Fruit fly (Drosophila melanogaster) whole organism: ENCODE results near the gene CG43407.

Experiments
- CG8478 ChIP-seq: fragments of >200 bp; optimal IDR thresholded peaks from 2 replicates; lab custom pipeline; 2018; ENCODE audit warnings: inconsistent platforms
- Dll ChIP-seq: fragments of >200 bp; optimal IDR thresholded peaks from 2 replicates; lab custom pipeline; 2017
- EcR ChIP-seq, 2 experiments: fragments of >200 bp; optimal IDR thresholded peaks; 2 replicates each; lab custom pipeline; 2017; ENCODE audit warnings: missing biosample characterization in 2 of 2, missing genetic modification characterization in 2 of 2, missing genetic modification reagents in 2 of 2
- pan ChIP-seq: fragments of >200 bp; optimal IDR thresholded peaks from 2 replicates; lab custom pipeline; 2017
- psq ChIP-seq: fragments of >200 bp; optimal IDR thresholded peaks from 2 replicates; lab custom pipeline; 2017
- usp ChIP-seq: fragments of >200 bp; optimal IDR thresholded peaks from 2 replicates; lab custom pipeline; 2017; ENCODE audit warnings: missing biosample characterization, missing genetic modification characterization, mixed read lengths

Gene CG43407

dm6 chr3L:19053339-19053818 lies at the start of gene CG43407:
Gene CG43407, minus strand, starts transcription at chr3L:19053389.
- no peak for TF ChIP-seq psq
- TF ChIP-seq CG8478 (lab: Kevin White, UChicago): no peak
- TF ChIP-seq pan (lab: Kevin White, UChicago): no peak

- TF ChIP-seq usp (GFP tag; lab: Kevin White, UChicago) (no peak), Dll (lab: Kevin White, UChicago) (no peak), CG8478 (lab: Kevin White, UChicago) (no peak), psq (no peak), pan (lab: Kevin White, UChicago) (no peak), EcR (GFP tag; optimal IDR thresholded peaks at IDR 0.05; lab: Kevin White, UChicago) (no peak)
These were observed 47.0 kb upstream of the CG43407 start, which contains the start of gene Gem2 for dm6 chr3L:19100188-19100587. Gene Gem2, minus strand, starts transcription at chr3L:19100363.

dm6 chr3L:19097665-19098082 lies 44.5 kb upstream of the CG43407 start, which contains the start of the genes Naxd and CG14079:
Gene Naxd, minus strand, starts transcription at chr3L:19097709.
Gene CG14079, plus strand, starts transcription at chr3L:19097999.
- TF ChIP-seq psq: no peak
- TF ChIP-seq CG8478 (lab: Kevin White, UChicago): no peak
- no peak for TF ChIP-seq Dll (lab: Kevin White, UChicago)
- no peak for TF ChIP-seq EcR (GFP tag; optimal IDR thresholded peaks at IDR 0.05; lab: Kevin White, UChicago)
- no peak for TF ChIP-seq usp (GFP tag; lab: Kevin White, UChicago)
- TF ChIP-seq pan (lab: Kevin White, UChicago): no peak

- TF ChIP-seq usp (GFP tag; lab: Kevin White, UChicago) (no peak), CG8478 (lab: Kevin White, UChicago) (no peak), psq (no peak), EcR (GFP tag; optimal IDR thresholded peaks at IDR 0.05; lab: Kevin White, UChicago) (no peak)
These were observed 43.9 kb upstream of the CG43407 start for dm6 chr3L:19097102-19097501.

- no peak for TF ChIP-seq EcR (GFP tag; optimal IDR thresholded peaks at IDR 0.05; lab: Kevin White, UChicago)
- no peak for TF ChIP-seq CG8478 (lab: Kevin White, UChicago)
- no peak for TF ChIP-seq Dll (lab: Kevin White, UChicago)
- TF ChIP-seq psq: no peak
- no peak for TF ChIP-seq usp (GFP tag; lab: Kevin White, UChicago)
- no peak for TF ChIP-seq pan (lab: Kevin White, UChicago)
These were observed 42.8 kb upstream of the CG43407 start, which contains the start of gene CNPYb for dm6 chr3L:19096032-19096431. Gene CNPYb, minus strand, starts transcription at chr3L:19096217.

dm6 chr3L:19092125-19093058 lies 39.2 kb upstream of the CG43407 start, which contains the start of gene MESR6:
Gene MESR6, plus strand, starts transcription at chr3L:19092670.
- no peak for TF ChIP-seq psq
- peak; percentile 93 to 97 for TF ChIP-seq EcR (GFP tag; optimal IDR thresholded peaks at IDR 0.05; lab: Kevin White, UChicago)
- no peak for TF ChIP-seq Dll (lab: Kevin White, UChicago)

- no peak for TF ChIP-seq psq
- no peak for TF ChIP-seq pan (lab: Kevin White, UChicago)
- no peak for TF ChIP-seq Dll (lab: Kevin White, UChicago)
- no peak for TF ChIP-seq CG8478 (lab: Kevin White, UChicago)
- TF ChIP-seq EcR (GFP tag; optimal IDR thresholded peaks at IDR 0.05; lab: Kevin White, UChicago): no peak
These were observed 38.4 kb upstream of the CG43407 start for dm6 chr3L:19091423-19092124.

dm6 chr3L:19089120-19089519 lies 35.9 kb upstream of the CG43407 start:
- TF ChIP-seq EcR (GFP tag; optimal IDR thresholded peaks at IDR 0.05; lab: Kevin White, UChicago) (no peak), usp (GFP tag; lab: Kevin White, UChicago) (no peak), Dll (lab: Kevin White, UChicago) (no peak), pan (lab: Kevin White, UChicago) (no peak), psq (no peak), CG8478 (lab: Kevin White, UChicago) (no peak)

dm6 chr3L:19087369-19088275 lies 34.4 kb upstream of the CG43407 start:
- TF ChIP-seq pan (lab: Kevin White, UChicago): no peak
- TF ChIP-seq CG8478 (lab: Kevin White, UChicago): no peak
- TF ChIP-seq psq: no peak
- no peak for TF ChIP-seq Dll (lab: Kevin White, UChicago)
- no peak for TF ChIP-seq usp (GFP tag; lab: Kevin White, UChicago)
- no peak for TF ChIP-seq EcR (GFP tag; optimal IDR thresholded peaks at IDR 0.05; lab: Kevin White, UChicago)

- TF ChIP-seq usp (GFP tag; lab: Kevin White, UChicago) (no peak), CG8478 (lab: Kevin White, UChicago) (no peak), Dll (lab: Kevin White, UChicago) (peak; percentile 73), psq (no peak), pan (lab: Kevin White, UChicago) (no peak)
These were observed 33.4 kb upstream of the CG43407 start, which contains the start of gene Mkp3 for dm6 chr3L:19086364-19087200. Gene Mkp3, minus strand, starts transcription at chr3L:19086426.
